Fruit fly (Drosophila melanogaster) whole organism, pupa: ENCODE data around the gene mRpS31.

Experiments used
- CG12605 ChIP-seq: fragments of 200-800 bp; sonication (Bioruptor generic); IDR thresholded peaks from 2 replicates; pipeline ENCODE4 v1.3.6; 2022; ENCODE audit warnings: missing biosample characterization, missing genetic modification characterization
- CG13204 ChIP-seq: fragments of 200-800 bp; sonication (Bioruptor generic); optimal IDR thresholded peaks from 2 replicates; lab custom pipeline; 2018; ENCODE audit warnings: missing biosample characterization, mild to moderate bottlenecking, missing genetic modification characterization, moderate library complexity
- CG14655 ChIP-seq: fragments of 200-800 bp; sonication (Bioruptor generic); optimal IDR thresholded peaks from 3 replicates; lab custom pipeline; 2017; ENCODE audit warnings: mild to moderate bottlenecking, missing biosample characterization, missing genetic modification reagents, missing genetic modification characterization
- CG17806 ChIP-seq: fragments of 200-800 bp; sonication (Bioruptor generic); optimal IDR thresholded peaks from 2 replicates; lab custom pipeline; 2018; ENCODE audit warnings: missing biosample characterization, mild to moderate bottlenecking, missing genetic modification characterization, moderate library complexity
- CG34367 ChIP-seq: fragments of 200-800 bp; sonication (Bioruptor generic); optimal IDR thresholded peaks from 2 replicates; lab custom pipeline; 2018; ENCODE audit warnings: missing biosample characterization, mild to moderate bottlenecking, missing genetic modification characterization
- CG8301 ChIP-seq: fragments of 200-800 bp; sonication (Bioruptor generic); optimal IDR thresholded peaks from 2 replicates; lab custom pipeline; 2018; ENCODE audit warnings: missing biosample characterization, mild to moderate bottlenecking, missing genetic modification characterization
- D1 ChIP-seq: fragments of 200-800 bp; sonication (Bioruptor generic); optimal IDR thresholded peaks from 2 replicates; lab custom pipeline; 2018; ENCODE audit warnings: missing biosample characterization, mild to moderate bottlenecking, missing genetic modification characterization, moderate library complexity
- EcR ChIP-seq: fragments of 200-800 bp; sonication (Bioruptor generic); optimal IDR thresholded peaks from 3 replicates; lab custom pipeline; 2019; ENCODE audit warnings: missing biosample characterization, missing genetic modification characterization, mild to moderate bottlenecking, moderate library complexity, missing genetic modification reagents
- Ets98B ChIP-seq: fragments of 200-800 bp; sonication (Bioruptor generic); IDR thresholded peaks from 2 replicates; pipeline ENCODE4 v1.3.6; 2022; ENCODE audit warnings: missing biosample characterization, missing genetic modification characterization
- Pif1A ChIP-seq: fragments of 200-800 bp; sonication (Bioruptor generic); optimal IDR thresholded peaks from 3 replicates; lab custom pipeline; 2016; ENCODE audit warnings: missing biosample characterization, missing genetic modification characterization
- Pif1B ChIP-seq: fragments of 200-800 bp; sonication (Bioruptor generic); optimal IDR thresholded peaks from 3 replicates; lab custom pipeline; 2016; ENCODE audit warnings: missing biosample characterization, missing genetic modification characterization
- Snoo ChIP-seq: fragments of 200-800 bp; sonication (Bioruptor generic); optimal IDR thresholded peaks from 3 replicates; lab custom pipeline; 2017; ENCODE audit warnings: missing biosample characterization, mild to moderate bottlenecking, missing genetic modification characterization, inconsistent platforms
- fd96Ca ChIP-seq: fragments of 200-800 bp; sonication (Bioruptor generic); IDR thresholded peaks from 3 replicates; pipeline ENCODE4 v1.3.6; 2022; ENCODE audit warnings: missing biosample characterization, missing genetic modification characterization

DNA sequence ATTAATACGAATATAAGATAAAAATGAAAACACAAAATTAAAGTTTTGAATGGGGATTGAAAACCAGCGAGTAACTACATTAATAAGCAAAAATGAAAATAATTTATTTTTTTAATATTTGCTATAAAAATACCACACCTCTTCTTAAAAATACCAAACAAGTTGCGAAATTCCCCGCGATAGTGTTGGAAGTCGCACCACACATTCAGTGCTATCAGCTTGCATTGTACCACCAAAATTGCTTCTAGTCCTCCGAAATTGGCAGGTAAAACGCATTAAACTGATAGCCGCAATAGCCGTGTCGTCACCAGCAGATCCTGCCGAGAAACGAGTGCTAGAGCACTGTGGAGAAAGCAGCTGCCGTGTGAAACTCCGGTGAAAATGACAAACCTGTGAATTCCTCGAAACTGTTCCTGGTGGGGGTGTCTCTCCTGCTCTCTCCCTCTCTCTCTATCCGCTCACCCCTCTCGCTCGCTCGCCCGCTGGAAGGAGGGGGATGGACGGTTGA, 16.9 kb upstream of the mRpS31 start, which contains the start of gene Hip14:
- no peak for TF ChIP-seq CG14655 (GFP tag; lab: Kevin White, UChicago)
- no peak for TF ChIP-seq fd96Ca (GFP tag; lab: Robert Waterston, UW)
- TF ChIP-seq CG34367: no peak
- TF ChIP-seq EcR (GFP tag; lab: Kevin White, UChicago): no peak
- TF ChIP-seq Pif1B: no peak
- TF ChIP-seq D1 (tag; lab: Kevin White, UChicago): no peak
- no peak for TF ChIP-seq CG17806 (tag; lab: Kevin White, UChicago)
- TF ChIP-seq CG13204: no peak
- no peak for TF ChIP-seq CG8301 (tag; lab: Kevin White, UChicago)
- TF ChIP-seq Snoo (tag; lab: Kevin White, UChicago): peak; percentile 28
- peak; percentile 7; the same call in 1 of the 2 replicates for TF ChIP-seq Ets98B
- no peak for TF ChIP-seq Pif1A
- no peak for TF ChIP-seq CG12605
